Worm (Caenorhabditis elegans): ENCODE measurements around the gene F41H10.4.

- no peak for TF ChIP-seq T23F11.4 (GFP tag; optimal IDR thresholded peaks at IDR 0.05)
- no peak for TF ChIP-seq unc-42 (tag; optimal IDR thresholded peaks at IDR 0.05)
- no peak for TF ChIP-seq elt-4 (tag; optimal IDR thresholded peaks at IDR 0.05)
- no peak for TF ChIP-seq elt-2 (tag; optimal IDR thresholded peaks at IDR 0.05)
- TF ChIP-seq nfya-1 (tag; optimal IDR thresholded peaks at IDR 0.05) = no peak
- TF ChIP-seq K09A11.1 (tag; optimal IDR thresholded peaks at IDR 0.05; ENCODE audit: insufficient read depth) = no peak
- TF ChIP-seq pag-3 (tag; optimal IDR thresholded peaks at IDR 0.05; ENCODE audit: borderline replicate concordance) = no peak
Measured at ce11 chrIV:5344168-5344567, 20.2 kb upstream of the F41H10.4 start.
